Worm (Caenorhabditis elegans) whole organism, L4 larva: Measurements from ENCODE around the gene glt-4.
A peak's percentile ranks its signal among the peaks of the same experiment; 100 is the strongest.

Source experiments
- F10B5.3 ChIP-seq: sonication (generic microtip); optimal IDR thresholded peaks from 2 replicates; lab custom pipeline; 2016; ENCODE audit warnings: mild to moderate bottlenecking, missing genetic modification characterization, missing compliant biosample characterization
- F44E2.7 ChIP-seq: fragments of 200-800 bp; sonication (Bioruptor generic); IDR thresholded peaks from 2 replicates; pipeline ENCODE4 v2.1.2; 2022; ENCODE audit warnings: missing genetic modification characterization, missing compliant biosample characterization
- F49E8.2 ChIP-seq: sonication (generic microtip); optimal IDR thresholded peaks from 2 replicates; lab custom pipeline; 2016; ENCODE audit warnings: missing compliant biosample characterization, mild to moderate bottlenecking, missing genetic modification characterization, borderline replicate concordance
- T20F7.1 ChIP-seq: fragments of 200-800 bp; sonication (Bioruptor generic); optimal IDR thresholded peaks from 2 replicates; lab custom pipeline; 2018; ENCODE audit warnings: mild to moderate bottlenecking, missing genetic modification characterization, missing compliant biosample characterization
- Y48G9A.11 ChIP-seq: fragments of 200-800 bp; sonication (Bioruptor generic); IDR thresholded peaks from 2 replicates; pipeline ENCODE4 v1.3.6; 2022; ENCODE audit warnings: missing genetic modification reagents, missing genetic modification characterization, missing compliant biosample characterization
- Y75B8A.6 ChIP-seq: fragments of 200-800 bp; sonication (Bioruptor generic); IDR thresholded peaks from 2 replicates; pipeline ENCODE4 v1.3.6; 2022; ENCODE audit warnings: missing genetic modification reagents, missing genetic modification characterization, missing compliant biosample characterization
- ZK337.2 ChIP-seq: fragments of 200-800 bp; sonication (Bioruptor generic); IDR thresholded peaks from 2 replicates; pipeline ENCODE4 v1.3.6; 2022; ENCODE audit warnings: missing genetic modification reagents, missing genetic modification characterization, missing compliant biosample characterization
- ZK546.5 ChIP-seq, 2 experiments: sonication (generic microtip); optimal IDR thresholded peaks; 2 replicates each; lab custom pipeline; 2017; ENCODE audit warnings: missing biosample characterization in 2 of 2, missing genetic modification characterization in 2 of 2
- aha-1 ChIP-seq: fragments of 150-350 bp; peaks from one replicate; lab custom pipeline; 2014; ENCODE audit warnings: missing biosample characterization, missing genetic modification characterization
- aly-2 ChIP-seq: sonication (generic microtip); optimal IDR thresholded peaks from 2 replicates; lab custom pipeline; 2018; ENCODE audit warnings: missing biosample characterization, missing genetic modification characterization
- ama-1 ChIP-seq: fragments of 150-350 bp; optimal IDR thresholded peaks from 2 replicates; lab custom pipeline; 2014; ENCODE audit warnings: inconsistent platforms, mixed read lengths
- arid-1 ChIP-seq: fragments of 200-800 bp; sonication (Bioruptor generic); conservative IDR thresholded peaks from 2 replicates; pipeline ENCODE4 v1.3.6; 2022; ENCODE audit warnings: missing genetic modification reagents, missing genetic modification characterization, missing compliant biosample characterization
- ceh-28 ChIP-seq: fragments of 150-350 bp; optimal IDR thresholded peaks from 2 replicates; lab custom pipeline; 2014; ENCODE audit warnings: missing biosample characterization, missing genetic modification reagents, missing genetic modification characterization
- ceh-32 ChIP-seq: sonication (generic microtip); optimal IDR thresholded peaks from 2 replicates; lab custom pipeline; 2016; ENCODE audit warnings: mild to moderate bottlenecking, missing genetic modification characterization, missing compliant biosample characterization; ENCODE audit not compliant: poor library complexity
- ceh-44 ChIP-seq: fragments of 200-800 bp; sonication (Bioruptor generic); IDR thresholded peaks from 2 replicates; pipeline ENCODE4 v1.3.6; 2022; ENCODE audit warnings: missing genetic modification reagents, missing genetic modification characterization, missing compliant biosample characterization
- ces-1 ChIP-seq: fragments of 150-350 bp; sonication (generic microtip); optimal IDR thresholded peaks from 4 replicates; lab custom pipeline; 2014; ENCODE audit warnings: missing biosample characterization, missing genetic modification reagents, missing genetic modification characterization
- dmd-6 ChIP-seq: fragments of 200-800 bp; sonication (Bioruptor generic); IDR thresholded peaks from 2 replicates; pipeline ENCODE4 v1.3.6; 2022; ENCODE audit warnings: missing genetic modification reagents, missing genetic modification characterization, missing compliant biosample characterization
- dmd-8 ChIP-seq: fragments of 200-800 bp; sonication (Bioruptor generic); IDR thresholded peaks from 2 replicates; pipeline ENCODE4 v1.3.6; 2022; ENCODE audit warnings: missing genetic modification characterization, missing compliant biosample characterization
- duxl-1 ChIP-seq: sonication (generic microtip); optimal IDR thresholded peaks from 2 replicates; lab custom pipeline; 2016; ENCODE audit warnings: mild to moderate bottlenecking, missing genetic modification characterization, moderate library complexity, missing compliant biosample characterization; ENCODE audit not compliant: poor library complexity
- dve-1 ChIP-seq: sonication (generic microtip); optimal IDR thresholded peaks from 2 replicates; lab custom pipeline; 2017; ENCODE audit warnings: antibody characterized with exemption, mild to moderate bottlenecking, missing genetic modification characterization, missing compliant biosample characterization; ENCODE audit not compliant: insufficient read depth
- hlh-11 ChIP-seq: fragments of 200-800 bp; sonication (Bioruptor generic); optimal IDR thresholded peaks from 2 replicates; lab custom pipeline; 2018; ENCODE audit warnings: mild to moderate bottlenecking, missing genetic modification characterization, missing compliant biosample characterization
- hlh-30 ChIP-seq: sonication (generic microtip); optimal IDR thresholded peaks from 2 replicates; lab custom pipeline; 2017; ENCODE audit warnings: antibody characterized with exemption, mild to moderate bottlenecking, missing genetic modification characterization, missing compliant biosample characterization; ENCODE audit not compliant: insufficient read depth
- lim-7 ChIP-seq: fragments of 200-800 bp; sonication (Bioruptor generic); IDR thresholded peaks from 2 replicates; pipeline ENCODE4 v1.3.6; 2022; ENCODE audit warnings: missing genetic modification characterization, missing compliant biosample characterization
- lin-1 ChIP-seq: fragments of 200-800 bp; sonication (Bioruptor generic); IDR thresholded peaks from 2 replicates; pipeline ENCODE4 v1.3.6; 2022; ENCODE audit warnings: missing genetic modification reagents, missing genetic modification characterization, missing compliant biosample characterization
- lin-38 ChIP-seq: fragments of 200-800 bp; sonication (Bioruptor generic); IDR thresholded peaks from 2 replicates; pipeline ENCODE4 v1.3.6; 2022; ENCODE audit warnings: missing genetic modification reagents, missing genetic modification characterization, missing compliant biosample characterization
- lin-39 ChIP-seq: fragments of 150-350 bp; optimal IDR thresholded peaks from 2 replicates; lab custom pipeline; 2014; ENCODE audit warnings: missing biosample characterization, missing genetic modification reagents, missing genetic modification characterization
- lir-3 ChIP-seq: sonication (generic microtip); optimal IDR thresholded peaks from 2 replicates; lab custom pipeline; 2016; ENCODE audit warnings: mild to moderate bottlenecking, missing genetic modification characterization, missing compliant biosample characterization
- lsy-2 ChIP-seq, 2 experiments: fragments of 150-350 bp in 1 of 2; sonication (generic microtip) in 1 of 2; optimal IDR thresholded peaks; 2 replicates each; lab custom pipeline; 2014 to 2017; ENCODE audit warnings: missing biosample characterization in 2 of 2, missing genetic modification characterization in 2 of 2
- madf-5 ChIP-seq, 2 experiments: fragments of 200-800 bp; sonication (Bioruptor generic); IDR thresholded peaks; 2 replicates each; pipeline ENCODE4 v1.3.6; 2022; ENCODE audit warnings: missing compliant biosample characterization in 2 of 2, missing genetic modification characterization in 2 of 2
- madf-9 ChIP-seq: fragments of 200-800 bp; sonication (Bioruptor generic); conservative IDR thresholded peaks from 2 replicates; pipeline ENCODE4 v1.3.6; 2022; ENCODE audit warnings: missing genetic modification reagents, missing genetic modification characterization, missing compliant biosample characterization
- nhr-10 ChIP-seq: fragments of 150-350 bp; optimal IDR thresholded peaks from 2 replicates; lab custom pipeline; 2014; ENCODE audit warnings: missing biosample characterization, missing genetic modification characterization
- nhr-111 ChIP-seq: fragments of 200-800 bp; sonication (Bioruptor generic); optimal IDR thresholded peaks from 2 replicates; lab custom pipeline; 2018; ENCODE audit warnings: mild to moderate bottlenecking, missing genetic modification characterization, missing compliant biosample characterization
- nhr-25 ChIP-seq: sonication (generic microtip); optimal IDR thresholded peaks from 2 replicates; lab custom pipeline; 2017; ENCODE audit warnings: missing genetic modification characterization, mild to moderate bottlenecking, missing compliant biosample characterization, antibody characterized with exemption, moderate library complexity, borderline replicate concordance; ENCODE audit not compliant: insufficient read depth
- nhr-28 ChIP-seq: fragments of 150-350 bp; optimal IDR thresholded peaks from 2 replicates; lab custom pipeline; 2014; ENCODE audit warnings: missing biosample characterization, missing genetic modification characterization
- nhr-77 ChIP-seq: fragments of 150-350 bp; optimal IDR thresholded peaks from 2 replicates; lab custom pipeline; 2014; ENCODE audit warnings: missing biosample characterization, missing genetic modification characterization
- php-3 ChIP-seq: fragments of 200-800 bp; sonication (Bioruptor generic); IDR thresholded peaks from 2 replicates; pipeline ENCODE4 v1.3.6; 2022; ENCODE audit warnings: missing genetic modification reagents, missing genetic modification characterization, missing compliant biosample characterization
- saeg-2 ChIP-seq: fragments of 200-800 bp; sonication (Bioruptor generic); IDR thresholded peaks from 2 replicates; pipeline ENCODE4 v1.3.6; 2022; ENCODE audit warnings: missing genetic modification reagents, missing genetic modification characterization, missing compliant biosample characterization
- sdz-12 ChIP-seq: fragments of 200-800 bp; sonication (Bioruptor generic); optimal IDR thresholded peaks from 2 replicates; lab custom pipeline; 2018; ENCODE audit warnings: mild to moderate bottlenecking, missing genetic modification characterization, missing compliant biosample characterization
- snpc-1.2 ChIP-seq: fragments of 200-800 bp; sonication (Bioruptor generic); IDR thresholded peaks from 2 replicates; pipeline ENCODE4 v1.3.6; 2022; ENCODE audit warnings: missing genetic modification reagents, missing genetic modification characterization, missing compliant biosample characterization
- spr-1 ChIP-seq: sonication (generic microtip); optimal IDR thresholded peaks from 2 replicates; lab custom pipeline; 2016; ENCODE audit warnings: mild to moderate bottlenecking, missing genetic modification characterization, missing compliant biosample characterization
- spr-3 ChIP-seq: fragments of 200-800 bp; sonication (Bioruptor generic); optimal IDR thresholded peaks from 2 replicates; lab custom pipeline; 2018; ENCODE audit warnings: mild to moderate bottlenecking, missing genetic modification characterization, missing compliant biosample characterization
- tra-1 ChIP-seq: fragments of 200-800 bp; sonication (Bioruptor generic); IDR thresholded peaks from 2 replicates; pipeline ENCODE4 v1.3.6; 2022; ENCODE audit warnings: missing genetic modification reagents, missing genetic modification characterization, missing compliant biosample characterization
- unc-130 ChIP-seq: sonication (generic microtip); optimal IDR thresholded peaks from 2 replicates; lab custom pipeline; 2016; ENCODE audit warnings: missing genetic modification reagents, missing genetic modification characterization, missing compliant biosample characterization
- vab-7 ChIP-seq: fragments of 200-800 bp; sonication (Bioruptor generic); IDR thresholded peaks from 2 replicates; pipeline ENCODE4 v1.3.6; 2022; ENCODE audit warnings: missing genetic modification reagents, missing genetic modification characterization, missing compliant biosample characterization
- zfp-2 ChIP-seq: sonication (generic microtip); optimal IDR thresholded peaks from 2 replicates; lab custom pipeline; 2016; ENCODE audit warnings: mild to moderate bottlenecking, missing genetic modification characterization, missing compliant biosample characterization
- zip-2 ChIP-seq: fragments of 150-350 bp; optimal IDR thresholded peaks from 2 replicates; lab custom pipeline; 2014; ENCODE audit warnings: missing biosample characterization, missing genetic modification characterization
- ztf-11 ChIP-seq: fragments of 150-350 bp; optimal IDR thresholded peaks from 2 replicates; lab custom pipeline; 2014; ENCODE audit warnings: missing biosample characterization, missing genetic modification characterization
- ztf-7 ChIP-seq: fragments of 150-350 bp; optimal IDR thresholded peaks from 2 replicates; lab custom pipeline; 2014; ENCODE audit warnings: missing biosample characterization, missing genetic modification characterization

The glt-4 gene

DNA sequence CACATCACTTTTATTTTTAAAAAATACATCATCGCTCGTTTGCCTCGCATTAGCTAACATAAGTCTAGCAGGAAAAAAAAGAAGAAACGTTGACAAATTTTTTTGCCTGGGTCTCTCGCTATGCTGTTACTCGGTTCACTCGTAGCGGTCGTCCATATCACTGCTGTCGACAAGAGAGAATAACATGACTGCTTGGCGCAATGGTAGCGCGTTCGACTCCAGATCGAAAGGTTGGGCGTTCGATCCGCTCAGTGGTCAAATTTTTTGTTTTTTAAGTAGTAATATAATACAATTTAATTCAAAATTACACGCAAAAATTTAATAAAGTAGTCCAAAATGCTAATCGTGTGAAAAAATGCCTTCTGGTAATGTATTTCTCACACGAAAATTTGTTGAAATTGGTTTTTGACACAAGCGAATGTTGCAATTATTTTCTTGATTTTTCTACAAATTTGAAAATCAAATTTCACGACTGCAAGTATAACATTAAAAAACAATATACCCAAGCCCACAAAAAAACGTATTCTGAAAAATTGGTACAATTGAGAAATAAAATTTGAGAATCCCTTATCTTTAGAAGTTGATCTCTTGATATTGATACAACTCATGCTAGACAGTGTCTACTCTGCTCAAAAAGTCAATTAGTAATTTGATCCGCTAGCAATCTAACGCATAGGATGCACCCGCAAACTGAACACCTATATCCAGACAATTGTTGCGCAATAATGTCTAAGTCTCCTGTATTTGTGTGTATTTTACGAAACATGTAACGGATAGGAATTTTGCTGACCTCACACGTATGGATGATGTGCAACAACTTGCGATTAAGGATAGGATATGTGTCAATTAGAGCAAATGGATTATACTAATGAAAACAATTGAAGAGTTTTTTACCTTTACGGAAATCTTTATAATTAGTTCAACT, 31.8 kb upstream of the glt-4 start:
- TF ChIP-seq ztf-7 (tag; lab: Kevin White, UChicago) (peak; percentile 15), saeg-2 (GFP tag; lab: Robert Waterston, UW) (0 out of 2 replicates have a peak, but pooled peaks have one; percentile 77), nhr-10 (tag; lab: Kevin White, UChicago) (no peak), lin-1 (no peak; the same call in 1 of the 2 replicates), ZK337.2 (GFP tag; lab: Robert Waterston, UW) (0 out of 2 replicates have a peak, but pooled peaks have one; percentile 40), duxl-1 (tag; lab: Kevin White, UChicago) (peak; percentile 73), dmd-8 (GFP tag; lab: Robert Waterston, UW) (peak; percentile 94), dmd-6 (GFP tag; lab: Robert Waterston, UW) (peak; percentile 68), lin-38 (GFP tag; lab: Robert Waterston, UW) (no peak; the same call in 1 of the 2 replicates), nhr-111 (GFP tag; lab: Kevin White, UChicago) (peak; percentile 63), lim-7 (GFP tag; lab: Robert Waterston, UW) (no peak; the same call in 1 of the 2 replicates), ceh-28 (no peak), ceh-32 (peak; percentile 39), madf-9 (GFP tag; lab: Robert Waterston, UW) (peak; percentile 73), hlh-11 (tag; lab: Kevin White, UChicago) (no peak), T20F7.1 (no peak), nhr-28 (tag; lab: Kevin White, UChicago) (peak; percentile 24), ztf-11 (tag; lab: Kevin White, UChicago) (no peak), aly-2 (no peak), zip-2 (tag; lab: Kevin White, UChicago) (peak; percentile 43), aha-1 (tag; lab: Kevin White, UChicago) (peak; percentile 92), Y75B8A.6 (GFP tag; lab: Robert Waterston, UW) (0 out of 2 replicates have a peak, but pooled peaks have one; percentile 77), dve-1 (tag; lab: Kevin White, UChicago) (peak; percentile 54), sdz-12 (GFP tag; lab: Kevin White, UChicago) (peak; percentile 87), lsy-2 (tag; optimal IDR thresholded peaks at IDR 0.05; lab: Kevin White, UChicago) (no peak), unc-130 (GFP tag; lab: Kevin White, UChicago) (peak; percentile 45), F44E2.7 (no peak), ces-1 (GFP tag; lab: Kevin White, UChicago) (no peak), lir-3 (tag; lab: Kevin White, UChicago) (peak; percentile 60), lin-39 (tag; lab: Kevin White, UChicago) (no peak), snpc-1.2 (peak; percentile 83), spr-3 (GFP tag; lab: Kevin White, UChicago) (peak; percentile 81), tra-1 (peak; percentile 80; the same call in 1 of the 2 replicates), vab-7 (peak; percentile 90), php-3 (GFP tag; lab: Robert Waterston, UW) (no peak), Y48G9A.11 (GFP tag; lab: Robert Waterston, UW) (peak; percentile 51; the same call in 1 of the 2 replicates), madf-5 (GFP tag; IDR thresholded peaks at IDR 0.05; lab: Robert Waterston, UW) (peak; percentile 78 to 86; a peak in 2 of 4 replicates), ama-1 (lab: Kevin White, UChicago) (no peak), ZK546.5 (tag; optimal IDR thresholded peaks at IDR 0.05; lab: Kevin White, UChicago) (no peak), F10B5.3 (tag; lab: Kevin White, UChicago) (no peak), hlh-30 (peak; percentile 50), arid-1 (GFP tag; lab: Robert Waterston, UW) (no peak; the same call in 1 of the 2 replicates), nhr-77 (tag; lab: Kevin White, UChicago) (peak; percentile 26), zfp-2 (tag; lab: Kevin White, UChicago) (peak; percentile 38), spr-1 (tag; lab: Kevin White, UChicago) (peak; percentile 41), ceh-44 (GFP tag; lab: Robert Waterston, UW) (peak; percentile 69; the same call in 1 of the 2 replicates), F49E8.2 (tag; lab: Kevin White, UChicago) (peak; percentile 50), nhr-25 (tag; lab: Kevin White, UChicago) (no peak)
